Worm (Caenorhabditis elegans) whole organism, late embryonic: Measurements from ENCODE around the gene ech-1.1.

Experiments used
- syd-9 ChIP-seq: sonication (generic microtip); optimal IDR thresholded peaks from 2 replicates; lab custom pipeline; 2016; ENCODE audit warnings: mild to moderate bottlenecking, missing genetic modification characterization, moderate library complexity, missing compliant biosample characterization
- unc-3 ChIP-seq, 2 experiments: fragments of 200-800 bp in 1 of 2; sonication (Bioruptor generic) in 1 of 2; sonication (generic microtip) in 1 of 2; conservative IDR thresholded peaks in 1 of 2; optimal IDR thresholded peaks in 1 of 2; 2 replicates each; pipeline versions ENCODE4 v1.3.6 to Lab custom; 2016 to 2022; ENCODE audit warnings: missing compliant biosample characterization in 2 of 2, missing genetic modification characterization in 2 of 2, missing genetic modification reagents in 1 of 2

- no peak for TF ChIP-seq unc-3 (GFP tag; conservative IDR thresholded peaks at IDR 0.05; lab: Robert Waterston, UW)
- no peak for TF ChIP-seq unc-3 (tag; optimal IDR thresholded peaks at IDR 0.05; lab: Kevin White, UChicago)
- TF ChIP-seq syd-9 = no peak
Observed at ce11 chrV:15397139-15397538, 35.8 kb upstream of the ech-1.1 start.
